Worm (Caenorhabditis elegans) whole organism, L4 larva: ENCODE measurements around the gene sri-28.

Experiments used
- F10B5.3 ChIP-seq: sonication (generic microtip); optimal IDR thresholded peaks from 2 replicates; lab custom pipeline; 2016; ENCODE audit warnings: mild to moderate bottlenecking, missing genetic modification characterization, missing compliant biosample characterization
- T20F7.1 ChIP-seq: fragments of 200-800 bp; sonication (Bioruptor generic); optimal IDR thresholded peaks from 2 replicates; lab custom pipeline; 2018; ENCODE audit warnings: mild to moderate bottlenecking, missing genetic modification characterization, missing compliant biosample characterization
- Y48G9A.11 ChIP-seq: fragments of 200-800 bp; sonication (Bioruptor generic); IDR thresholded peaks from 2 replicates; pipeline ENCODE4 v1.3.6; 2022; ENCODE audit warnings: missing genetic modification reagents, missing genetic modification characterization, missing compliant biosample characterization
- Y5F2A.4 ChIP-seq: fragments of 200-800 bp; sonication (Bioruptor generic); optimal IDR thresholded peaks from 2 replicates; lab custom pipeline; 2018; ENCODE audit warnings: mild to moderate bottlenecking, missing genetic modification characterization, missing compliant biosample characterization
- Y75B8A.6 ChIP-seq: fragments of 200-800 bp; sonication (Bioruptor generic); IDR thresholded peaks from 2 replicates; pipeline ENCODE4 v1.3.6; 2022; ENCODE audit warnings: missing genetic modification reagents, missing genetic modification characterization, missing compliant biosample characterization
- ZK337.2 ChIP-seq: fragments of 200-800 bp; sonication (Bioruptor generic); IDR thresholded peaks from 2 replicates; pipeline ENCODE4 v1.3.6; 2022; ENCODE audit warnings: missing genetic modification reagents, missing genetic modification characterization, missing compliant biosample characterization
- ZK546.5 ChIP-seq, 2 experiments: sonication (generic microtip); optimal IDR thresholded peaks; 2 replicates each; lab custom pipeline; 2017; ENCODE audit warnings: missing biosample characterization in 2 of 2, missing genetic modification characterization in 2 of 2
- aha-1 ChIP-seq: fragments of 150-350 bp; peaks from one replicate; lab custom pipeline; 2014; ENCODE audit warnings: missing biosample characterization, missing genetic modification characterization
- ceh-28 ChIP-seq: fragments of 150-350 bp; optimal IDR thresholded peaks from 2 replicates; lab custom pipeline; 2014; ENCODE audit warnings: missing biosample characterization, missing genetic modification reagents, missing genetic modification characterization
- daf-19 ChIP-seq: fragments of 200-800 bp; sonication (Bioruptor generic); conservative IDR thresholded peaks from 2 replicates; pipeline ENCODE4 v1.3.6; 2022; ENCODE audit warnings: missing genetic modification characterization, missing compliant biosample characterization
- dpl-1 ChIP-seq: fragments of 150-350 bp; optimal IDR thresholded peaks from 2 replicates; lab custom pipeline; 2014; ENCODE audit warnings: missing biosample characterization, missing genetic modification reagents, missing genetic modification characterization
- egl-43 ChIP-seq: fragments of 200-800 bp; sonication (Bioruptor generic); IDR thresholded peaks from 2 replicates; pipeline ENCODE4 v1.3.6; 2022; ENCODE audit warnings: missing genetic modification reagents, missing genetic modification characterization, missing compliant biosample characterization
- fos-1 ChIP-seq: fragments of 150-350 bp; optimal IDR thresholded peaks from 2 replicates; lab custom pipeline; 2014; ENCODE audit warnings: missing biosample characterization, missing genetic modification characterization
- hlh-11 ChIP-seq: fragments of 200-800 bp; sonication (Bioruptor generic); optimal IDR thresholded peaks from 2 replicates; lab custom pipeline; 2018; ENCODE audit warnings: mild to moderate bottlenecking, missing genetic modification characterization, missing compliant biosample characterization
- hmg-1.1 ChIP-seq: fragments of 200-800 bp; sonication (Bioruptor generic); IDR thresholded peaks from 2 replicates; pipeline ENCODE4 v1.3.6; 2022; ENCODE audit warnings: missing genetic modification reagents, missing genetic modification characterization, missing compliant biosample characterization
- lin-13 ChIP-seq: fragments of 150-350 bp; optimal IDR thresholded peaks from 2 replicates; lab custom pipeline; 2014; ENCODE audit warnings: missing biosample characterization, missing genetic modification reagents, missing genetic modification characterization
- lin-29 ChIP-seq: fragments of 200-800 bp; sonication (Bioruptor generic); IDR thresholded peaks from 2 replicates; pipeline ENCODE4 v1.3.6; 2022; ENCODE audit warnings: missing genetic modification reagents, missing genetic modification characterization, missing compliant biosample characterization
- mes-2 ChIP-seq: sonication (generic microtip); optimal IDR thresholded peaks from 2 replicates; lab custom pipeline; 2016; ENCODE audit warnings: missing genotype, mild to moderate bottlenecking, missing genetic modification characterization, missing compliant biosample characterization; ENCODE audit not compliant: poor library complexity, severe bottlenecking
- nhr-237 ChIP-seq: sonication (generic microtip); optimal IDR thresholded peaks from 2 replicates; lab custom pipeline; 2017; ENCODE audit warnings: missing biosample characterization, missing genetic modification characterization
- nhr-25 ChIP-seq: sonication (generic microtip); optimal IDR thresholded peaks from 2 replicates; lab custom pipeline; 2017; ENCODE audit warnings: missing genetic modification characterization, mild to moderate bottlenecking, missing compliant biosample characterization, antibody characterized with exemption, moderate library complexity, borderline replicate concordance; ENCODE audit not compliant: insufficient read depth
- nhr-28 ChIP-seq: fragments of 150-350 bp; optimal IDR thresholded peaks from 2 replicates; lab custom pipeline; 2014; ENCODE audit warnings: missing biosample characterization, missing genetic modification characterization
- nhr-48 ChIP-seq: sonication (generic microtip); optimal IDR thresholded peaks from 2 replicates; lab custom pipeline; 2016; ENCODE audit warnings: mild to moderate bottlenecking, missing genetic modification characterization, missing compliant biosample characterization
- nhr-76 ChIP-seq: fragments of 150-350 bp; optimal IDR thresholded peaks from 2 replicates; lab custom pipeline; 2014; ENCODE audit warnings: missing biosample characterization, missing genetic modification characterization
- nhr-77 ChIP-seq: fragments of 150-350 bp; optimal IDR thresholded peaks from 2 replicates; lab custom pipeline; 2014; ENCODE audit warnings: missing biosample characterization, missing genetic modification characterization
- pha-4 ChIP-seq, 2 experiments: fragments of 150-350 bp in 1 of 2; fragments of 200-800 bp in 1 of 2; sonication (Bioruptor generic) in 1 of 2; IDR thresholded peaks in 1 of 2; optimal IDR thresholded peaks in 1 of 2; 2 replicates each; pipeline versions ENCODE4 v1.3.6 to Lab custom; 2014 to 2022; ENCODE audit warnings: missing genetic modification characterization in 2 of 2, missing genetic modification reagents in 2 of 2, missing biosample characterization in 1 of 2, missing compliant biosample characterization in 1 of 2
- rbr-2 ChIP-seq: sonication (generic microtip); optimal IDR thresholded peaks from 2 replicates; lab custom pipeline; 2016; ENCODE audit warnings: missing genotype, missing genetic modification characterization, missing compliant biosample characterization
- sdz-12 ChIP-seq: fragments of 200-800 bp; sonication (Bioruptor generic); optimal IDR thresholded peaks from 2 replicates; lab custom pipeline; 2018; ENCODE audit warnings: mild to moderate bottlenecking, missing genetic modification characterization, missing compliant biosample characterization
- tag-97 ChIP-seq: fragments of 200-800 bp; sonication (Bioruptor generic); IDR thresholded peaks from 2 replicates; pipeline ENCODE4 v1.3.6; 2022; ENCODE audit warnings: missing genetic modification characterization, missing compliant biosample characterization
- tra-1 ChIP-seq: fragments of 200-800 bp; sonication (Bioruptor generic); IDR thresholded peaks from 2 replicates; pipeline ENCODE4 v1.3.6; 2022; ENCODE audit warnings: missing genetic modification reagents, missing genetic modification characterization, missing compliant biosample characterization
- unc-62 ChIP-seq, 3 experiments: fragments of 150-350 bp in 1 of 3; sonication (generic microtip); optimal IDR thresholded peaks in 2 of 3; peaks in 1 of 3; 1 replicate in 1 of 3; 2 replicates in 2 of 3; lab custom pipeline; 2014 to 2017; ENCODE audit warnings: missing biosample characterization in 3 of 3, missing genetic modification characterization in 3 of 3, missing genetic modification reagents in 3 of 3, missing genotype in 1 of 3

Gene sri-28

DNA sequence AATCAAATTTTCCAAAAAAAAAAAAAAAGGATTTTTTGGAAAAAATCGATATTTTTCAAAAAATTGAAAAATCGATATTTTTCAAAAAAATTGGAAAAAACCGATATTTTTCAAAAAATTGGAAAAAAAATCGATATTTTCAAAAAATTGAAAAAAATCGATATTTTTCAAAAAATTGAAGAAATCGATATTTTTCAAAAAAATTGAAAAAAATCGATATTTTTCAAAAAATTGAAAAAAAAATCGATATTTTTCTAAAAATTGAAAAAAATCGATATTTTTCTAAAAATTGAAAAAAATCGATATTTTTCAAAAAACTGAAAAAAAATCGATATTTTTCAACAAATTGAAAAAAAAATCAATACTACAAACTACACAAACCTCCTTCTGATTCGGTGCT lies 15.5 kb downstream of the sri-28 start:
- no peak for TF ChIP-seq nhr-77 (tag; lab: Kevin White, UChicago)
- peak; percentile 77 for TF ChIP-seq ceh-28 (tag; lab: Kevin White, UChicago)
- TF ChIP-seq daf-19, result no peak

DNA sequence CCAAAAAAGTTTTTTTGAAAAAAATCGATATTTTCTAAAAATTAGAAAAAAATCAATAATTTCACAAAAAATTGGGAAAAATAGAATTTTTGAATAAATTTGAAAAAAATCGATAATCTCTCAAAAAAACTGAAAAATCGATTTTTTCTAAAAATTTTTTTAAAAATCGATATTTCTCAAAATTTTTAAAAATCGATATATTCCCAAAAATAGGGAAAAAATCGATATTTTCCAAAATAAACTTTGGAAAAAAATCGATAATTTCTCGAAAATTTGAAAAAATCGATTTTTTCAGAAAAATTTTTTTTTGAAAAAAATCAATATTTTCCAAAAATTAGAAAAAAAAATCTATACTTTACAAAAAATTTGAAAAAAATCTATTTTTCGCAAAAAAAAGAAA lies 16.2 kb downstream of the sri-28 start:
- peak; percentile 70 for TF ChIP-seq ceh-28 (tag; lab: Kevin White, UChicago)
- no peak for TF ChIP-seq pha-4 (GFP tag; IDR thresholded peaks at IDR 0.05; lab: Robert Waterston, UW)
- no peak for TF ChIP-seq pha-4 (tag; optimal IDR thresholded peaks at IDR 0.05; lab: Kevin White, UChicago)

DNA sequence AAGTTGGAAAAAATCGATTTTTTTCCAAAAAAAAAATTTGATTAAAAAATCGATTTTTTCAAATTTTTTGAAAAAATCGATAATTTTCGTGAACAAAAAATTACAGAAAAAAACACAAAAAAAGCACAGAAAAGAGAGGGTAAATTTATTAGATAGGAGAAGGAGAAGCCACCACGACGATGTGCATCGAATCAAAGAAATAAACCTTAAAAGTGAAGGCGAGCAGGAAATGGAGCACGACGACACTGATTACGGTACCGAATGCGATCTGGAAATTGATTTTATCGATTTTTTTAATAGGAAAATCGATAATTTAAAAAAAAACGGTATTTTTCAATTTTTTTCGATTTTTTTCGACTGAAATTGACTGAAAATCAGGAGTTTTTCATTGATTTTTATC lies 16.6 kb downstream of the sri-28 start:
- TF ChIP-seq rbr-2 (tag; lab: Kevin White, UChicago), result no peak
- TF ChIP-seq ceh-28 (tag; lab: Kevin White, UChicago), result peak; percentile 12

DNA sequence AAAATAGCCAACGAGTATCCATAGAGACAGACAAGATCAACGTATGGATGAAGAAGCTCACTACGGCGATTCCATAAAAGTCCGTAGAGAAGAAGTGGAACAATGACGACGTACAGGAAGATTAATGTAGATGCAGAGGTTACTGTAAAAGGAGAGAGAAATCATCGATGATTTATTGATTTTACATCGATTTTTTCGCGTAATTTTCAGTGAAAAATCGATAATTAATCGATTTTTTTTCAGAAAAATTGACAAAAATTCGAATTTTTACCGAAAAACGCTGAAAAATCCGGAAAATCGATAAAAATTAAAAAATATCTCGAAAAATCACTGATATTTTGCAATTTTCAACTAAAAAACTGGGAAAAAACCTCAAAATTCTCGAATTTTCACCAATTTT lies 17.9 kb downstream of the sri-28 start:
- TF ChIP-seq tag-97 (GFP tag; lab: Robert Waterston, UW) (no peak), ceh-28 (tag; lab: Kevin White, UChicago) (peak; percentile 81), fos-1 (tag; lab: Kevin White, UChicago) (no peak), daf-19 (no peak), ZK546.5 (tag; optimal IDR thresholded peaks at IDR 0.05; lab: Kevin White, UChicago) (no peak), hmg-1.1 (no peak)

DNA sequence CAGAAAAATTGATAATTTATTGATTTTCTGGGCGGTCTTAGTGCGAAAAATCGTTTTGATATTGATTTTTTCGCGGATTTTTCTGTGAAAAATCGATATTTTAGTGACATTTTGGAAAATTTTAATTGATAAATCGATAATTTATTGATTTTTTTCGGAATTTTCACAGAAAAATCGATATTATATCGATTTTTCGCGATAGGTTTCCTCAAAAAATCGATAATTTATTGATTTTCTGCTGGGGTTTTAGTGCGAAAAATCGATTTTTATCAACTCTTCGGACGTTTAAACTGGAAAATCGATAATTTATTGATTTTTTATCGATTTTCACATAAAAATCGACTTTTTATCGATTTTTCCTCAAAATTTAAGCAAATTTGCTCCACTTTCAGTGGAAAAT lies 19.0 kb downstream of the sri-28 start:
- TF ChIP-seq nhr-28 (tag; lab: Kevin White, UChicago), result no peak
- TF ChIP-seq ceh-28 (tag; lab: Kevin White, UChicago), result peak; percentile 96

DNA sequence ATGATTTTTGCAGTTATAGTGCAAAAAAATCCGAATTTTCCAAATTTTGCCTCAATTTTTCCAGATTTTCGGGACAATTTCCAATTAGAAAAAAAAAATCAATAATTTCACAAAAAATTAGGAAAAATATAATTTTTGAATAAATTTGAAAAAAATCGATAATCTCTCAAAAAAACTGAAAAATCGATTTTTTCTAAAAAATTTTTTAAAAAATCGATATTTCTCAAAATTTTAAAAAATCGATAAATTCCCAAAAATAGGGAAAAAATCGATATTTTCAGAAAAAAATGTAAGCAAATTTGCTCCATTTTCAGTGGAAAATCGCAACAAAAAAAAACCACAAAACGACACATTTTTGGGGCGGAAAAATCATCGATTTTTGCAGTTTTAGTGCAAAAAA lies 19.4 kb downstream of the sri-28 start:
- TF ChIP-seq aha-1 (peak; percentile 86), egl-43 (GFP tag; lab: Robert Waterston, UW) (no peak)
- TF ChIP-seq, all 104 proteins: peak for 1

DNA sequence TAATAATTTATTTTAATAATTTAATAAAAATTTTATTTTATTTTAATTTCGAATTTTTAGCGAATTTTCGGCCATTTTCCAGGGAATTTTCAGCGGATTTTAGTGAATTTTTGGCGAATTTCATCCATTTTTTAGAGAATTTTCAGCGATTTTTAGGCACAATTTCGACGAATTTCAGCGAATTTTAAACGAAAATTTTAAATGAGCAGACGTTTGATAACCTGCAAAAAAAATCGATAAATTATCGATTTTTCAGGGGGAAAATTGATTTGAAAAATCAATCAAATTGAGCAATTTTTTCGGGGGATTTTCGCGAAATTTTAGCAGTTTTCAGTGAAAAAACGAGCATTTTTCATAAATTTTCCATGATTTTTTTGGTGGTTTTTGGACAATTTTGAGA lies 20.2 kb downstream of the sri-28 start:
- TF ChIP-seq aha-1 (peak; percentile 61), ceh-28 (tag; lab: Kevin White, UChicago) (peak; percentile 55), rbr-2 (tag; lab: Kevin White, UChicago) (no peak)

DNA sequence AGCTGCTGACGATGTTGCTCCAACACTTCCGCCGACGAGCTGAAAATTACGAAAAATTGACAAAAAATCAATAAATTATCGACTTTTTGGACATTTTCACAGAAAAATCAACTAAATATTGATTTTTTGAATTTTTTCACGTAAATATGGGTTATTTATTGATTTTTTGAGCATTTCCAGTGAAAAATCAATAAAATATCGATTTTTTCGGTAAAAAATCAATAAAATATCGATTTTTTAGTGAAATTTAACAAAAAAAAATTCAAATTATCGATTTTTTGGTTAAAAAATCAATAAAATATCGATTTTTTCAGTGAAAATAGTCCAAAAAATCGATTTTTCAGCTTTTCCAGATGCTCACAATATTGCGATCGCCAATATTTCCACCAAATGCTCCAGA lies 21.7 kb downstream of the sri-28 start:
- TF ChIP-seq Y75B8A.6 (GFP tag; lab: Robert Waterston, UW) (no peak), T20F7.1 (GFP tag; lab: Kevin White, UChicago) (no peak), ceh-28 (tag; lab: Kevin White, UChicago) (peak; percentile 95)

DNA sequence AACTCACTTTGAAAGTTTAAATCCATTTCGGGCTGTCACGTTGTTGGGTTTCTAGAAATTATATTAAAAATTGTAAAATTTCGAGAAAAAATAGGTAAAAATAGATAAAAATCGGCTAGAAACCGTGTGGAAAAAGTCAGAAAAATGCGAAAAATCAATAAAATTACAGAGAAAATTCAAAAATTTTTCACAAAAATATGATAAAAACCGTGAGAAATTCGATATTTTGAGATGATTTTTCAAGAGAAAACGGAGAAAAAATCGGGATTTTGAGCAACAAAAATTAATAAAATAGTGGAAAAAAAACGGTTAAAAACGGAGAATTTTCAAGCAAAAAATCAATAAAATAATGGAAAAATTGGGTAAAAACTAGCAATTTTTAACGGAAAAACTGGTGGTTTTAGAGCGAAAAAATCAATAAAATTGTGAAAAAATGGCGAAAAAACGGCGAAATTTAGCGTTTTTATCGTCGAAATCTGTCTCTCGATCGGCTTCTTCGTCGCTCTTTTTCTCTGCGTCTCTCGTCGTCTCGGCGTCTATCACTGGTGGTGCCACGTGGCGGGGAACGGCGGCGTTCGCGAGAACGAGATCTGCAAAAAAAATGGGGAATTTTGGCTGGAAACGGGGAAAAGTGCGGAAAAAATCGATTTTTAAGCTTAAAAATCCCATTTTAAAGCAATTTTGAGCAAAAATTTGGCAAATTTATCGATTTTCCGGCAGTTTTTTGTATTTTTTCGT lies 22.7 kb downstream of the sri-28 start, which contains the start of gene Y25C1A.7:
Gene Y25C1A.7, minus strand, starts transcription at position 51 of the 738 bp plus-strand sequence.
- TF ChIP-seq mes-2 (tag; lab: Kevin White, UChicago), result peak; percentile 35
- TF ChIP-seq nhr-76 (tag; lab: Kevin White, UChicago), result no peak

DNA sequence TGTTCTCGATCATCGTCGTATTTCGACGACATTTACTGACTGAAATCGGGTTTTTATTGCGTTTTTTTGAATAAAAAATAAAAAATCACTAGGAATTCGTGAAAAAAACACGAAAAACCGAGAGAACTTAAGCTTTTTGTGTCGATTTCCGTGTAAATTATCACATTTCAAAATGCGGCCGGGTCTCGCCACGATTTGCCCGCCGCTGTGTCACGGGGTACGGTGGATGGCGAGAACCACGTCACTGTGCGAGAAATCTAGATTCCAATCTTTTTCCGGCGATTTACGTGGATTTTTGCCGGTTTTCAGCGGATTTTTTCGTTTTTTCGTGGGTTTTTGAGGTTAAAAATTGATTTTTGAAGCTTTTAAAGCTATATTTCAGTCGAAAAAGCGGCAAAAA lies 28.4 kb downstream of the sri-28 start, which contains the start of gene Y25C1A.8:
Gene Y25C1A.8, minus strand, starts transcription at position 45 of the 400 bp plus-strand sequence.
- TF ChIP-seq Y5F2A.4 (peak; percentile 71), dpl-1 (GFP tag; lab: Kevin White, UChicago) (peak; percentile 84), sdz-12 (GFP tag; lab: Kevin White, UChicago) (no peak), nhr-25 (tag; lab: Kevin White, UChicago) (peak; percentile 7), Y48G9A.11 (GFP tag; lab: Robert Waterston, UW) (0 out of 2 replicates have a peak, but pooled peaks have one; percentile 31), nhr-237 (no peak), nhr-48 (tag; lab: Kevin White, UChicago) (peak; percentile 30), F10B5.3 (tag; lab: Kevin White, UChicago) (peak; percentile 87), ZK337.2 (GFP tag; lab: Robert Waterston, UW) (peak; percentile 61; the same call in 1 of the 2 replicates), hlh-11 (tag; lab: Kevin White, UChicago) (peak; percentile 89), unc-62 (GFP tag; optimal IDR thresholded peaks at IDR 0.05 in 1 of 2; lab: Kevin White, UChicago) (peak in 1 of 2 experiments; percentile 92), unc-62 (tag; optimal IDR thresholded peaks at IDR 0.05; lab: Kevin White, UChicago) (no peak), nhr-77 (tag; lab: Kevin White, UChicago) (peak; percentile 63), lin-13 (peak; percentile 87), lin-29 (peak; percentile 80), tra-1 (GFP tag; lab: Robert Waterston, UW) (peak; percentile 55; the same call in 1 of the 2 replicates)
